Worm (Caenorhabditis elegans): ENCODE measurements around the gene nhr-233.

Gene nhr-233

ce11 chrV:16565639-16566038 lies 5.0 kb downstream of the nhr-233 start, which contains the start of gene sru-45:
Gene sru-45, plus strand, starts transcription at chrV:16565939.
- TF ChIP-seq tbx-8 (GFP tag; optimal IDR thresholded peaks at IDR 0.05) (no peak), hlh-1 (tag; optimal IDR thresholded peaks at IDR 0.05) (no peak), nhr-76 (tag; optimal IDR thresholded peaks at IDR 0.05) (no peak), elt-1 (tag; optimal IDR thresholded peaks at IDR 0.05; ENCODE audit: borderline replicate concordance, insufficient read depth) (no peak), bed-3 (GFP tag; optimal IDR thresholded peaks at IDR 0.05) (no peak)

- TF ChIP-seq M03D4.4 (tag; optimal IDR thresholded peaks at IDR 0.05): peak; percentile 4
- TF ChIP-seq elt-3 (tag; optimal IDR thresholded peaks at IDR 0.05): no peak
- TF ChIP-seq nhr-28 (tag; optimal IDR thresholded peaks at IDR 0.05): no peak
- peak; percentile 65 for TF ChIP-seq cnd-1 (tag; optimal IDR thresholded peaks at IDR 0.05)
- no peak for TF ChIP-seq lsy-2 (tag; optimal IDR thresholded peaks at IDR 0.05)
- TF ChIP-seq zip-8 (tag; optimal IDR thresholded peaks at IDR 0.05): no peak
- no peak for TF ChIP-seq unc-62 (GFP tag; optimal IDR thresholded peaks at IDR 0.05)
- peak; percentile 5 for TF ChIP-seq sem-2 (GFP tag; optimal IDR thresholded peaks at IDR 0.05)
- peak; percentile 64 for TF ChIP-seq lin-32 (GFP tag; optimal IDR thresholded peaks at IDR 0.05)
- TF ChIP-seq ces-1 (GFP tag; optimal IDR thresholded peaks at IDR 0.05): no peak
- TF ChIP-seq ceh-83 (GFP tag; optimal IDR thresholded peaks at IDR 0.05): peak; percentile 21
- TF ChIP-seq nhr-2 (tag; optimal IDR thresholded peaks at IDR 0.05): no peak
- peak; percentile 13 for TF ChIP-seq mls-2 (tag; optimal IDR thresholded peaks at IDR 0.05)
- no peak for TF ChIP-seq ceh-43 (GFP tag; optimal IDR thresholded peaks at IDR 0.05)
- peak; percentile 46 for TF ChIP-seq drap-1 (GFP tag; optimal IDR thresholded peaks at IDR 0.05)
- TF ChIP-seq sptf-1 (tag; optimal IDR thresholded peaks at IDR 0.05): peak; percentile 67
- TF ChIP-seq bed-3 (GFP tag; optimal IDR thresholded peaks at IDR 0.05): peak; percentile 29
- no peak for TF ChIP-seq tbx-8 (GFP tag; optimal IDR thresholded peaks at IDR 0.05)
Measured at ce11 chrV:16552929-16553328, 17.7 kb downstream of the nhr-233 start, which contains the start of gene Y32B12B.4. Gene Y32B12B.4, plus strand, starts transcription at chrV:16553327.

- TF ChIP-seq ceh-83 (GFP tag; optimal IDR thresholded peaks at IDR 0.05) (no peak), unc-62 (GFP tag; optimal IDR thresholded peaks at IDR 0.05) (no peak), mep-1 (tag; optimal IDR thresholded peaks at IDR 0.05) (no peak), nhr-76 (tag; optimal IDR thresholded peaks at IDR 0.05) (no peak), snpc-4 (tag; optimal IDR thresholded peaks at IDR 0.05) (no peak), nhr-237 (tag; optimal IDR thresholded peaks at IDR 0.05) (no peak), nhr-12 (tag; optimal IDR thresholded peaks at IDR 0.05) (no peak), ceh-39 (tag; optimal IDR thresholded peaks at IDR 0.05) (no peak), lin-13 (tag; optimal IDR thresholded peaks at IDR 0.05) (no peak), hlh-1 (tag; optimal IDR thresholded peaks at IDR 0.05) (no peak), zip-8 (tag; optimal IDR thresholded peaks at IDR 0.05) (no peak), unc-39 (tag; optimal IDR thresholded peaks at IDR 0.05) (no peak), mab-5 (tag; optimal IDR thresholded peaks at IDR 0.05) (no peak), elt-3 (tag; optimal IDR thresholded peaks at IDR 0.05) (no peak), ces-1 (GFP tag; optimal IDR thresholded peaks at IDR 0.05) (no peak), ceh-43 (GFP tag; optimal IDR thresholded peaks at IDR 0.05) (no peak), cnd-1 (tag; optimal IDR thresholded peaks at IDR 0.05) (no peak), drap-1 (GFP tag; optimal IDR thresholded peaks at IDR 0.05) (no peak)
Measured at ce11 chrV:16550680-16551079, 19.9 kb downstream of the nhr-233 start, which contains the start of gene srbc-65. Gene srbc-65, plus strand, starts transcription at chrV:16550980.

ce11 chrV:16540657-16541056 lies 29.9 kb downstream of the nhr-233 start:
- TF ChIP-seq snpc-4 (tag; optimal IDR thresholded peaks at IDR 0.05) (no peak), drap-1 (GFP tag; optimal IDR thresholded peaks at IDR 0.05) (no peak), flh-1 (GFP tag; optimal IDR thresholded peaks at IDR 0.05) (no peak), lin-32 (GFP tag; optimal IDR thresholded peaks at IDR 0.05) (no peak), sptf-1 (tag; optimal IDR thresholded peaks at IDR 0.05) (no peak), hlh-1 (tag; optimal IDR thresholded peaks at IDR 0.05) (no peak), ceh-83 (GFP tag; optimal IDR thresholded peaks at IDR 0.05) (no peak), mls-2 (tag; optimal IDR thresholded peaks at IDR 0.05) (no peak), unc-62 (GFP tag; optimal IDR thresholded peaks at IDR 0.05) (no peak), blmp-1 (tag; optimal IDR thresholded peaks at IDR 0.05) (no peak), ztf-11 (tag; optimal IDR thresholded peaks at IDR 0.05) (no peak), elt-1 (tag; optimal IDR thresholded peaks at IDR 0.05; ENCODE audit: borderline replicate concordance, insufficient read depth) (no peak)

- TF ChIP-seq tbx-8 (GFP tag; optimal IDR thresholded peaks at IDR 0.05): no peak
- no peak for TF ChIP-seq ham-2 (GFP tag; optimal IDR thresholded peaks at IDR 0.05)
- TF ChIP-seq ceh-83 (GFP tag; optimal IDR thresholded peaks at IDR 0.05): no peak
- no peak for TF ChIP-seq hlh-1 (tag; optimal IDR thresholded peaks at IDR 0.05)
- no peak for TF ChIP-seq elt-3 (tag; optimal IDR thresholded peaks at IDR 0.05)
- no peak for TF ChIP-seq nhr-12 (tag; optimal IDR thresholded peaks at IDR 0.05)
- TF ChIP-seq elt-1 (tag; optimal IDR thresholded peaks at IDR 0.05; ENCODE audit: borderline replicate concordance, insufficient read depth): no peak
- TF ChIP-seq M03D4.4 (tag; optimal IDR thresholded peaks at IDR 0.05): no peak
- no peak for TF ChIP-seq ceh-39 (tag; optimal IDR thresholded peaks at IDR 0.05)
- TF ChIP-seq ztf-11 (tag; optimal IDR thresholded peaks at IDR 0.05): no peak
Measured at ce11 chrV:16539666-16540065, 30.9 kb downstream of the nhr-233 start.
